Fruit fly (Drosophila melanogaster): ENCODE measurements around the gene CG11656.

CG11656 gene

DNA sequence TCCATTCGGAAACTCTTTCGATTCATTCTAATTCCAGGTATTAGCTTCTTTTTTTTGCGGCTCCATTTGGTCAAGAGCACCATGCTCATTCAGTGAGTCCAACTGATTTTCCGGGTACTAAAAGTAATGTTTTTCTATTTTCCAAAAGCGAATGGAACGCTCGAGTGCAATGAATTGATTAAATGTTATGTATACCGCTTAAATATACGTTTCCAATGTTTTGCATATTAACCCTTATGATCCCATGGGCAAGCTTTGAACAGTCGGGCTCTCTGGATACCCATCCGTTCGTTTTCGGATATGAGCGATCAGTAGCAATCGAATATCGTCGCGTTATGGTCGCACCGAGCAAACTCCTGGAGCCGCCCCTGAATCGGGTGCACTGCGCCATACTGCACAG lies 37.7 kb downstream of the CG11656 start, which contains the start of gene CG31157:
Gene CG31157 (plus strand): TSS at position 301 of the 400 bp plus-strand sequence.
- TF ChIP-seq Dll (optimal IDR thresholded peaks at IDR 0.05) = no peak
- no peak for TF ChIP-seq EcR (GFP tag; optimal IDR thresholded peaks at IDR 0.05)
- no peak for TF ChIP-seq pan (optimal IDR thresholded peaks at IDR 0.05)
- no peak for TF ChIP-seq usp (GFP tag; optimal IDR thresholded peaks at IDR 0.05)
- TF ChIP-seq CG8478 (optimal IDR thresholded peaks at IDR 0.05) = no peak
- TF ChIP-seq psq (optimal IDR thresholded peaks at IDR 0.05) = no peak

dm6 chr3R:13051298-13051723 lies 41.6 kb downstream of the CG11656 start, which contains the start of gene CG7966:
CG7966 (minus strand) TSS chr3R:13051453.
- TF ChIP-seq usp (GFP tag; optimal IDR thresholded peaks at IDR 0.05) (no peak), CG8478 (optimal IDR thresholded peaks at IDR 0.05) (no peak), EcR (GFP tag; optimal IDR thresholded peaks at IDR 0.05) (no peak), psq (optimal IDR thresholded peaks at IDR 0.05) (no peak), pan (optimal IDR thresholded peaks at IDR 0.05) (no peak), Dll (optimal IDR thresholded peaks at IDR 0.05) (no peak)

DNA sequence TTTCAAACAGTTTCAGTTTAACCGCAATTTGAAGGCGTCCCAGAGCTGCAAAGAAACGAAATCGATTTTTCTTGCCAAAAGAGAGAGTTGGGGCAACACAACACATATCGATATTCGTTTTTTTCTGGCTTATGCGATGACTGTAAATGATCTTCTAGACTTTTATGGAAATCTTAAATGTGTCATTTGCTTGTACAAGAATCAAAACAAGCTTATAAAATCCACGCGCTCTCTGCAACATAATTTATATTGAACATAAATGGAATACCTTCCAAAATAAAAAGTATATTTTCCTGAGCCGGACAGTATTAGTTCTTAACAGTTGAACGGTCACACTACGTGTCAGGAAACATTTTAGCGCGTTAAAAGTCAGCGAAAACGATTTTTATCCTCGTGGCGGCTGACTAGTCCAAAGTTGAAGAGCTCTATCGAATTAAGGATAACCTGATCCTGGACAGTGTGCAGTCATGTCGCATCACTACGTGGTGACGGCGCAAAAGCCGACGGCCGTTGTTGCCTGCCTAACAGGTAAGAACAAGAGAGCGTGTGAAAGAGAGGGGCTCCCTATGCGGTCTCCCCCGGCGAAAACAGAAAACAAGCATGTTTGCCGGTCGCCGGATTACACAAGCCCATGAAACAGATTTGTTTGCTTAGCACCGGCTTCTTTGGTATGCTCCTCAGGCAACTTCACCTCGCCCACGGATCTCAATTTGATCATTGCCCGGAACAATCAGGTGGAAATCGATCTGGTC lies 42.4 kb downstream of the CG11656 start, which contains the start of gene pic:
Gene pic (plus strand): TSS at position 304 of the 752 bp plus-strand sequence.
- TF ChIP-seq CG8478 (optimal IDR thresholded peaks at IDR 0.05) (no peak), pan (optimal IDR thresholded peaks at IDR 0.05) (no peak), usp (GFP tag; optimal IDR thresholded peaks at IDR 0.05) (no peak), psq (optimal IDR thresholded peaks at IDR 0.05) (no peak), Dll (optimal IDR thresholded peaks at IDR 0.05) (no peak), EcR (GFP tag; optimal IDR thresholded peaks at IDR 0.05) (no peak)

DNA sequence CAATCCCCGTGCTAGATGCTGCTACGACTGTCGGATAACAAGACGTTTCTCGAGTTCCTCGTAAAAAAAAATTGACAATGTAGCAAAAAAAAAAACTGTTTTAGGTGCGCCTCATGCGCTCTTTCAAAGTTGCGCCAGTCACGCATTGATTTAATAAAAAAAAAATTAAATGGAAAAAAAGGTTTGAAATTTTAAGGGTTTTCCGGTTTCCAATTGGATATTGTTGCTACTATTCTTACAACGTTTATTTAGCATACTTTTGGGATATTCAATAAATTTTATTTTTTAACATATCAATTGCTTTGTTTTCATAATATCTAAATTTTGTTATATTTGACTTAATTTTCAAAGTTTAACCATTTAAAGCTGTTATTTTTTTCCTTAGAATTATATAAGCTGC lies 46.9 kb downstream of the CG11656 start:
- no peak for TF ChIP-seq EcR (GFP tag; optimal IDR thresholded peaks at IDR 0.05)
- TF ChIP-seq psq (optimal IDR thresholded peaks at IDR 0.05) = no peak
- no peak for TF ChIP-seq CG8478 (optimal IDR thresholded peaks at IDR 0.05)
- TF ChIP-seq usp (GFP tag; optimal IDR thresholded peaks at IDR 0.05) = no peak
- no peak for TF ChIP-seq Dll (optimal IDR thresholded peaks at IDR 0.05)
- no peak for TF ChIP-seq pan (optimal IDR thresholded peaks at IDR 0.05)

- no peak for TF ChIP-seq EcR (GFP tag; optimal IDR thresholded peaks at IDR 0.05)
These were observed 47.6 kb downstream of the CG11656 start, which contains the start of gene sim for dm6 chr3R:13057121-13057805. sim (plus strand) TSS chr3R:13057755.
